Worm (Caenorhabditis elegans): ENCODE measurements around the gene F26D2.15.

ce11 chrV:16460866-16461265 is 23.2 kb downstream of the F26D2.15 start, which contains the start of gene srh-142:
- TF ChIP-seq ceh-9 (tag; optimal IDR thresholded peaks at IDR 0.05) (no peak), dve-1 (tag; optimal IDR thresholded peaks at IDR 0.05) (no peak), tbx-2 (tag; optimal IDR thresholded peaks at IDR 0.05) (no peak), fkh-6 (tag; optimal IDR thresholded peaks at IDR 0.05) (no peak), dmd-4 (tag; optimal IDR thresholded peaks at IDR 0.05; ENCODE audit: borderline replicate concordance) (no peak), ets-4 (tag; optimal IDR thresholded peaks at IDR 0.05) (no peak), odd-2 (tag; optimal IDR thresholded peaks at IDR 0.05) (no peak), unc-42 (tag; optimal IDR thresholded peaks at IDR 0.05) (no peak), hlh-30 (tag; optimal IDR thresholded peaks at IDR 0.05; ENCODE audit: insufficient read depth) (no peak)

Measured in whole organism, late embryonic.